Worm (Caenorhabditis elegans): Measurements from ENCODE around the gene W04H10.6.

ce11 chrII:621141-621540 lies 12.9 kb upstream of the W04H10.6 start:
- no peak for TF ChIP-seq nhr-28 (tag; optimal IDR thresholded peaks at IDR 0.05)
- no peak for TF ChIP-seq nhr-12 (tag; optimal IDR thresholded peaks at IDR 0.05)
- TF ChIP-seq lin-13 (tag; optimal IDR thresholded peaks at IDR 0.05), result no peak
- TF ChIP-seq lsy-2 (tag; optimal IDR thresholded peaks at IDR 0.05), result no peak
- no peak for TF ChIP-seq pha-4 (tag; optimal IDR thresholded peaks at IDR 0.05)
- TF ChIP-seq unc-62 (GFP tag; optimal IDR thresholded peaks at IDR 0.05), result no peak
- TF ChIP-seq nhr-237 (tag; optimal IDR thresholded peaks at IDR 0.05), result no peak
